Fruit fly (Drosophila melanogaster) whole organism, pupa: ENCODE data around the gene dob.

Experiments used
- CG10348 ChIP-seq: fragments of 200-800 bp; sonication (Bioruptor generic); IDR thresholded peaks from 2 replicates; pipeline ENCODE4 v1.3.6; 2022; ENCODE audit warnings: missing biosample characterization, missing genetic modification characterization
- CG12605 ChIP-seq: fragments of 200-800 bp; sonication (Bioruptor generic); IDR thresholded peaks from 2 replicates; pipeline ENCODE4 v1.3.6; 2022; ENCODE audit warnings: missing biosample characterization, missing genetic modification characterization
- CG13204 ChIP-seq: fragments of 200-800 bp; sonication (Bioruptor generic); optimal IDR thresholded peaks from 2 replicates; lab custom pipeline; 2018; ENCODE audit warnings: missing biosample characterization, mild to moderate bottlenecking, missing genetic modification characterization, moderate library complexity
- CG14655 ChIP-seq: fragments of 200-800 bp; sonication (Bioruptor generic); optimal IDR thresholded peaks from 3 replicates; lab custom pipeline; 2017; ENCODE audit warnings: mild to moderate bottlenecking, missing biosample characterization, missing genetic modification reagents, missing genetic modification characterization
- CG15710 ChIP-seq: fragments of 200-800 bp; sonication (Bioruptor generic); optimal IDR thresholded peaks from 2 replicates; lab custom pipeline; 2018; ENCODE audit warnings: missing biosample characterization, mild to moderate bottlenecking, missing genetic modification characterization, moderate library complexity
- CG17806 ChIP-seq: fragments of 200-800 bp; sonication (Bioruptor generic); optimal IDR thresholded peaks from 2 replicates; lab custom pipeline; 2018; ENCODE audit warnings: missing biosample characterization, mild to moderate bottlenecking, missing genetic modification characterization, moderate library complexity
- CG32121 ChIP-seq: fragments of 200-800 bp; sonication (Bioruptor generic); IDR thresholded peaks from 2 replicates; pipeline ENCODE4 v1.3.6; 2022; ENCODE audit warnings: missing biosample characterization, missing genetic modification characterization
- CG34367 ChIP-seq: fragments of 200-800 bp; sonication (Bioruptor generic); optimal IDR thresholded peaks from 2 replicates; lab custom pipeline; 2018; ENCODE audit warnings: missing biosample characterization, mild to moderate bottlenecking, missing genetic modification characterization
- CG4496 ChIP-seq: fragments of 200-800 bp; sonication (Bioruptor generic); IDR thresholded peaks from 3 replicates; pipeline ENCODE4 v1.3.6; 2022; ENCODE audit warnings: missing biosample characterization, missing genetic modification characterization
- CG8159 ChIP-seq: fragments of 200-800 bp; sonication (Bioruptor generic); optimal IDR thresholded peaks from 3 replicates; lab custom pipeline; 2018; ENCODE audit warnings: missing biosample characterization, mild to moderate bottlenecking, missing genetic modification characterization, moderate library complexity
- CG8301 ChIP-seq: fragments of 200-800 bp; sonication (Bioruptor generic); optimal IDR thresholded peaks from 2 replicates; lab custom pipeline; 2018; ENCODE audit warnings: missing biosample characterization, mild to moderate bottlenecking, missing genetic modification characterization
- CG9948 ChIP-seq: fragments of 200-800 bp; sonication (Bioruptor generic); optimal IDR thresholded peaks from 2 replicates; lab custom pipeline; 2018; ENCODE audit warnings: missing biosample characterization, mild to moderate bottlenecking, missing genetic modification characterization, moderate library complexity
- D1 ChIP-seq: fragments of 200-800 bp; sonication (Bioruptor generic); optimal IDR thresholded peaks from 2 replicates; lab custom pipeline; 2018; ENCODE audit warnings: missing biosample characterization, mild to moderate bottlenecking, missing genetic modification characterization, moderate library complexity
- EcR ChIP-seq: fragments of 200-800 bp; sonication (Bioruptor generic); optimal IDR thresholded peaks from 3 replicates; lab custom pipeline; 2019; ENCODE audit warnings: missing biosample characterization, missing genetic modification characterization, mild to moderate bottlenecking, moderate library complexity, missing genetic modification reagents
- Ets98B ChIP-seq: fragments of 200-800 bp; sonication (Bioruptor generic); IDR thresholded peaks from 2 replicates; pipeline ENCODE4 v1.3.6; 2022; ENCODE audit warnings: missing biosample characterization, missing genetic modification characterization
- Pif1A ChIP-seq: fragments of 200-800 bp; sonication (Bioruptor generic); optimal IDR thresholded peaks from 3 replicates; lab custom pipeline; 2016; ENCODE audit warnings: missing biosample characterization, missing genetic modification characterization
- Pif1B ChIP-seq: fragments of 200-800 bp; sonication (Bioruptor generic); optimal IDR thresholded peaks from 3 replicates; lab custom pipeline; 2016; ENCODE audit warnings: missing biosample characterization, missing genetic modification characterization
- Snoo ChIP-seq: fragments of 200-800 bp; sonication (Bioruptor generic); optimal IDR thresholded peaks from 3 replicates; lab custom pipeline; 2017; ENCODE audit warnings: missing biosample characterization, mild to moderate bottlenecking, missing genetic modification characterization, inconsistent platforms
- fd96Ca ChIP-seq: fragments of 200-800 bp; sonication (Bioruptor generic); IDR thresholded peaks from 3 replicates; pipeline ENCODE4 v1.3.6; 2022; ENCODE audit warnings: missing biosample characterization, missing genetic modification characterization
- gl ChIP-seq: fragments of 200-800 bp; sonication (Bioruptor generic); optimal IDR thresholded peaks from 2 replicates; lab custom pipeline; 2018; ENCODE audit warnings: missing biosample characterization, mild to moderate bottlenecking, missing genetic modification characterization
- rn ChIP-seq: fragments of 200-800 bp; sonication (Bioruptor generic); IDR thresholded peaks from 2 replicates; pipeline ENCODE4 v1.3.6; 2022; ENCODE audit warnings: missing biosample characterization, missing genetic modification characterization

The dob gene

dm6 chrX:15076606-15077005, 9.8 kb downstream of the dob start:
- TF ChIP-seq Snoo (tag; lab: Kevin White, UChicago) = no peak

- no peak for TF ChIP-seq CG4496 (GFP tag; lab: Robert Waterston, UW)
- peak; percentile 26; the same call in 1 of the 2 replicates for TF ChIP-seq Ets98B (GFP tag; lab: Robert Waterston, UW)
- TF ChIP-seq CG12605 (GFP tag; lab: Robert Waterston, UW) = peak; percentile 26; the same call in 1 of the 2 replicates
- TF ChIP-seq EcR (GFP tag; lab: Kevin White, UChicago) = no peak
- TF ChIP-seq gl (tag; lab: Kevin White, UChicago) = peak; percentile 29
- no peak for TF ChIP-seq fd96Ca (GFP tag; lab: Robert Waterston, UW)
Observed at dm6 chrX:15077576-15078136, 10.8 kb downstream of the dob start.

- peak; percentile 12; the same call in 1 of the 2 replicates for TF ChIP-seq CG12605 (GFP tag; lab: Robert Waterston, UW)
- no peak for TF ChIP-seq CG14655 (GFP tag; lab: Kevin White, UChicago)
- TF ChIP-seq CG8159 (tag; lab: Kevin White, UChicago) = peak; percentile 11
- TF ChIP-seq gl (tag; lab: Kevin White, UChicago) = peak; percentile 46
- TF ChIP-seq EcR (GFP tag; lab: Kevin White, UChicago) = no peak
Observed at dm6 chrX:15078394-15078793, 11.6 kb downstream of the dob start.

dm6 chrX:15079163-15079809, 12.5 kb downstream of the dob start:
- TF ChIP-seq CG8301 (tag; lab: Kevin White, UChicago) = no peak
- no peak for TF ChIP-seq rn (GFP tag; lab: Robert Waterston, UW)
- no peak for TF ChIP-seq CG8159 (tag; lab: Kevin White, UChicago)
- peak; percentile 48 for TF ChIP-seq CG14655 (GFP tag; lab: Kevin White, UChicago)
- TF ChIP-seq EcR (GFP tag; lab: Kevin White, UChicago) = no peak
- TF ChIP-seq CG32121 = no peak
- no peak for TF ChIP-seq fd96Ca (GFP tag; lab: Robert Waterston, UW)
- no peak for TF ChIP-seq CG17806 (tag; lab: Kevin White, UChicago)
- TF ChIP-seq CG9948 (tag; lab: Kevin White, UChicago) = no peak
- peak; percentile 40 for TF ChIP-seq Pif1B (GFP tag; lab: Kevin White, UChicago)
- TF ChIP-seq Ets98B (GFP tag; lab: Robert Waterston, UW) = 0 out of 2 replicates have a peak, but pooled peaks have one; percentile 9
- peak; percentile 57 for TF ChIP-seq gl (tag; lab: Kevin White, UChicago)
- TF ChIP-seq D1 (tag; lab: Kevin White, UChicago) = no peak
- TF ChIP-seq CG15710 (tag; lab: Kevin White, UChicago) = no peak
- peak; percentile 18 for TF ChIP-seq Pif1A (GFP tag; lab: Kevin White, UChicago)
- no peak for TF ChIP-seq CG12605 (GFP tag; lab: Robert Waterston, UW)
- TF ChIP-seq CG10348 (GFP tag; lab: Robert Waterston, UW) = no peak
- peak; percentile 51 for TF ChIP-seq CG13204 (GFP tag; lab: Kevin White, UChicago)
- TF ChIP-seq CG34367 = no peak
- TF ChIP-seq CG4496 (GFP tag; lab: Robert Waterston, UW) = no peak
- peak; percentile 31 for TF ChIP-seq Snoo (tag; lab: Kevin White, UChicago)
- TF ChIP-seq, all 21 proteins: peak for 7

- TF ChIP-seq CG9948 (tag; lab: Kevin White, UChicago) (no peak), CG8301 (tag; lab: Kevin White, UChicago) (peak; percentile 14), CG34367 (peak; percentile 26), Ets98B (GFP tag; lab: Robert Waterston, UW) (no peak), D1 (tag; lab: Kevin White, UChicago) (no peak), CG8159 (tag; lab: Kevin White, UChicago) (no peak), CG10348 (GFP tag; lab: Robert Waterston, UW) (no peak), Pif1B (GFP tag; lab: Kevin White, UChicago) (peak; percentile 25), CG17806 (tag; lab: Kevin White, UChicago) (no peak), CG12605 (GFP tag; lab: Robert Waterston, UW) (peak; percentile 62), gl (tag; lab: Kevin White, UChicago) (peak; percentile 66), CG14655 (GFP tag; lab: Kevin White, UChicago) (no peak), Pif1A (GFP tag; lab: Kevin White, UChicago) (peak; percentile 13), Snoo (tag; lab: Kevin White, UChicago) (no peak), fd96Ca (GFP tag; lab: Robert Waterston, UW) (no peak), rn (GFP tag; lab: Robert Waterston, UW) (no peak), CG4496 (GFP tag; lab: Robert Waterston, UW) (peak; percentile 50; the same call in 2 of the 3 replicates), CG32121 (no peak), CG13204 (GFP tag; lab: Kevin White, UChicago) (peak; percentile 67), CG15710 (tag; lab: Kevin White, UChicago) (peak; percentile 24)
Observed at dm6 chrX:15079945-15080344, 13.1 kb downstream of the dob start.
